Worm (Caenorhabditis elegans) whole organism, late embryonic: ENCODE measurements around the gene tbb-2.

Experiments
- C08G9.2 ChIP-seq: sonication (generic microtip); optimal IDR thresholded peaks from 2 replicates; lab custom pipeline; 2016; ENCODE audit warnings: mild to moderate bottlenecking, missing genetic modification characterization, moderate library complexity, missing compliant biosample characterization
- T23F11.4 ChIP-seq: fragments of 200-800 bp; sonication (Bioruptor generic); optimal IDR thresholded peaks from 2 replicates; lab custom pipeline; 2018; ENCODE audit warnings: mild to moderate bottlenecking, missing genetic modification characterization, missing compliant biosample characterization
- ahr-1 ChIP-seq: sonication (generic microtip); optimal IDR thresholded peaks from 2 replicates; lab custom pipeline; 2016; ENCODE audit warnings: missing genetic modification characterization, missing compliant biosample characterization
- ceh-14 ChIP-seq: sonication (generic microtip); optimal IDR thresholded peaks from 2 replicates; lab custom pipeline; 2016; ENCODE audit warnings: missing genotype, missing genetic modification characterization, missing compliant biosample characterization
- ceh-18 ChIP-seq: sonication (generic microtip); optimal IDR thresholded peaks from 2 replicates; lab custom pipeline; 2016; ENCODE audit warnings: missing genetic modification characterization, missing compliant biosample characterization
- ceh-19 ChIP-seq: fragments of 200-800 bp; sonication (Bioruptor generic); optimal IDR thresholded peaks from 2 replicates; lab custom pipeline; 2018; ENCODE audit warnings: mild to moderate bottlenecking, missing genetic modification characterization, missing compliant biosample characterization
- ceh-22 ChIP-seq: sonication (generic microtip); optimal IDR thresholded peaks from 2 replicates; lab custom pipeline; 2017; ENCODE audit warnings: missing biosample characterization, missing genetic modification characterization
- ceh-24 ChIP-seq: sonication (generic microtip); optimal IDR thresholded peaks from 2 replicates; lab custom pipeline; 2016; ENCODE audit warnings: mild to moderate bottlenecking, missing genetic modification characterization, missing compliant biosample characterization
- ceh-30 ChIP-seq: fragments of 150-350 bp; optimal IDR thresholded peaks from 2 replicates; lab custom pipeline; 2014; ENCODE audit warnings: missing biosample characterization, missing genetic modification characterization
- ceh-34 ChIP-seq: sonication (generic microtip); optimal IDR thresholded peaks from 2 replicates; lab custom pipeline; 2016; ENCODE audit warnings: mild to moderate bottlenecking, missing genetic modification characterization, missing compliant biosample characterization
- ceh-45 ChIP-seq: fragments of 200-800 bp; sonication (Bioruptor generic); IDR thresholded peaks from 2 replicates; pipeline ENCODE4 v1.3.6; 2022; ENCODE audit warnings: missing genetic modification reagents, missing genetic modification characterization, missing compliant biosample characterization
- ceh-48 ChIP-seq: sonication (generic microtip); optimal IDR thresholded peaks from 2 replicates; lab custom pipeline; 2016; ENCODE audit warnings: missing genetic modification characterization, inconsistent platforms, missing compliant biosample characterization
- ceh-6 ChIP-seq: fragments of 200-800 bp; sonication (Bioruptor generic); optimal IDR thresholded peaks from 2 replicates; lab custom pipeline; 2018; ENCODE audit warnings: mild to moderate bottlenecking, missing genetic modification characterization, missing compliant biosample characterization
- ceh-9 ChIP-seq: sonication (generic microtip); optimal IDR thresholded peaks from 2 replicates; lab custom pipeline; 2016; ENCODE audit warnings: mild to moderate bottlenecking, missing genetic modification characterization, inconsistent platforms, missing compliant biosample characterization
- che-1 ChIP-seq: sonication (generic microtip); optimal IDR thresholded peaks from 2 replicates; lab custom pipeline; 2016; ENCODE audit warnings: mild to moderate bottlenecking, missing genetic modification characterization, missing compliant biosample characterization
- dmd-4 ChIP-seq: sonication (generic microtip); optimal IDR thresholded peaks from 2 replicates; lab custom pipeline; 2016; ENCODE audit warnings: borderline replicate concordance, missing genetic modification characterization, missing compliant biosample characterization
- dve-1 ChIP-seq: sonication (generic microtip); optimal IDR thresholded peaks from 2 replicates; lab custom pipeline; 2017; ENCODE audit warnings: antibody characterized with exemption, mild to moderate bottlenecking, missing genetic modification characterization, missing compliant biosample characterization
- elt-4 ChIP-seq: sonication (generic microtip); optimal IDR thresholded peaks from 2 replicates; lab custom pipeline; 2016; ENCODE audit warnings: missing genetic modification characterization, missing compliant biosample characterization
- ets-4 ChIP-seq: sonication (generic microtip); optimal IDR thresholded peaks from 2 replicates; lab custom pipeline; 2016; ENCODE audit warnings: missing genetic modification characterization, missing compliant biosample characterization
- fax-1 ChIP-seq: sonication (generic microtip); optimal IDR thresholded peaks from 2 replicates; lab custom pipeline; 2016; ENCODE audit warnings: missing genotype, missing genetic modification characterization, missing compliant biosample characterization
- hlh-13 ChIP-seq: fragments of 200-800 bp; sonication (Bioruptor generic); optimal IDR thresholded peaks from 2 replicates; lab custom pipeline; 2018; ENCODE audit warnings: mild to moderate bottlenecking, missing genetic modification characterization, missing compliant biosample characterization
- hlh-15 ChIP-seq: sonication (generic microtip); optimal IDR thresholded peaks from 2 replicates; lab custom pipeline; 2016; ENCODE audit warnings: missing genetic modification characterization, missing compliant biosample characterization
- hlh-30 ChIP-seq: sonication (generic microtip); optimal IDR thresholded peaks from 2 replicates; lab custom pipeline; 2017; ENCODE audit warnings: antibody characterized with exemption, missing genetic modification characterization, missing compliant biosample characterization; ENCODE audit not compliant: insufficient read depth
- hlh-8 ChIP-seq: sonication (generic microtip); optimal IDR thresholded peaks from 2 replicates; lab custom pipeline; 2016; ENCODE audit warnings: missing genotype, missing genetic modification characterization, missing compliant biosample characterization
- lim-6 ChIP-seq: sonication (generic microtip); optimal IDR thresholded peaks from 2 replicates; lab custom pipeline; 2016; ENCODE audit warnings: missing genetic modification characterization, missing compliant biosample characterization
- lin-11 ChIP-seq: fragments of 200-800 bp; sonication (Bioruptor generic); optimal IDR thresholded peaks from 2 replicates; lab custom pipeline; 2018; ENCODE audit warnings: mild to moderate bottlenecking, missing genetic modification characterization, missing compliant biosample characterization
- nfya-1 ChIP-seq: sonication (generic microtip); optimal IDR thresholded peaks from 2 replicates; lab custom pipeline; 2017; ENCODE audit warnings: missing genetic modification characterization, mild to moderate bottlenecking, missing compliant biosample characterization, antibody characterized with exemption, moderate library complexity
- nhr-11 ChIP-seq: fragments of 150-350 bp; optimal IDR thresholded peaks from 2 replicates; lab custom pipeline; 2014; ENCODE audit warnings: missing biosample characterization, missing genetic modification characterization
- nhr-232 ChIP-seq: sonication (generic microtip); optimal IDR thresholded peaks from 2 replicates; lab custom pipeline; 2016; ENCODE audit warnings: missing genetic modification characterization, missing compliant biosample characterization
- npax-4 ChIP-seq: sonication (generic microtip); optimal IDR thresholded peaks from 2 replicates; lab custom pipeline; 2016; ENCODE audit warnings: missing genetic modification characterization, missing compliant biosample characterization
- pag-3 ChIP-seq: sonication (generic microtip); optimal IDR thresholded peaks from 2 replicates; lab custom pipeline; 2016; ENCODE audit warnings: missing compliant biosample characterization, missing genetic modification characterization, borderline replicate concordance
- pax-1 ChIP-seq: fragments of 150-350 bp; optimal IDR thresholded peaks from 2 replicates; lab custom pipeline; 2014; ENCODE audit warnings: missing biosample characterization, missing genetic modification characterization
- pha-2 ChIP-seq: sonication (generic microtip); optimal IDR thresholded peaks from 2 replicates; lab custom pipeline; 2017; ENCODE audit warnings: mild to moderate bottlenecking, missing genetic modification characterization, missing compliant biosample characterization
- pha-4 ChIP-seq: fragments of 150-350 bp; optimal IDR thresholded peaks from 2 replicates; lab custom pipeline; 2018; ENCODE audit warnings: missing biosample characterization, missing genetic modification reagents, missing genetic modification characterization
- pqm-1 ChIP-seq: sonication (generic microtip); optimal IDR thresholded peaks from 2 replicates; lab custom pipeline; 2016; ENCODE audit warnings: missing genetic modification characterization, missing compliant biosample characterization
- pros-1 ChIP-seq: fragments of 150-350 bp; optimal IDR thresholded peaks from 2 replicates; lab custom pipeline; 2014; ENCODE audit warnings: missing biosample characterization, missing genetic modification reagents, missing genetic modification characterization
- rnt-1 ChIP-seq: sonication (generic microtip); optimal IDR thresholded peaks from 2 replicates; lab custom pipeline; 2016; ENCODE audit warnings: missing genetic modification characterization, missing compliant biosample characterization
- syd-9 ChIP-seq: sonication (generic microtip); optimal IDR thresholded peaks from 2 replicates; lab custom pipeline; 2016; ENCODE audit warnings: mild to moderate bottlenecking, missing genetic modification characterization, moderate library complexity, missing compliant biosample characterization
- tbx-2 ChIP-seq: sonication (generic microtip); optimal IDR thresholded peaks from 2 replicates; lab custom pipeline; 2016; ENCODE audit warnings: missing genetic modification characterization, missing compliant biosample characterization
- unc-42 ChIP-seq: sonication (generic microtip); optimal IDR thresholded peaks from 2 replicates; lab custom pipeline; 2016; ENCODE audit warnings: missing genotype, missing genetic modification characterization, missing compliant biosample characterization
- unc-55 ChIP-seq: sonication (generic microtip); optimal IDR thresholded peaks from 2 replicates; lab custom pipeline; 2017; ENCODE audit warnings: missing biosample characterization, missing genetic modification reagents, missing genetic modification characterization
- ztf-16 ChIP-seq: sonication (generic microtip); optimal IDR thresholded peaks from 2 replicates; lab custom pipeline; 2017; ENCODE audit warnings: missing genetic modification characterization, missing compliant biosample characterization

Gene tbb-2

DNA sequence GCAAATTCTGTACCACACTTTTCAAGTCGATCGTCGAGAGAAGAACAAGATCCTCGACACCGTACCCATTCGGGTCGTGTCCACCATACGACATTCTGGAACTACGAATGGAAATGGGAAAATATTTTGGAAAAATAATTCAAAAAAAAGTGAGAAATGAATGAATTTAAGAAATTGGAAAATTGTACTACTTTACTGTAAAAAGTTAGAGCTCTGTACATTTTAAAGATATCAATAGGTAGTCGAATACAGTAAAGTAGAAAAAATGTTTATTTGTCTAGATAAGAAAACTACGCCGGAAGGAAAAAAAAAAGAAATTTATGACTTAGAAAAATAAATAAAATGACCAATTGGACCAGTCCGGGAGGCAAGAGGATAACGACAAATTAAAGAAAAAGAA is 19.3 kb upstream of the tbb-2 start, which contains the start of gene hum-5:
hum-5 (minus strand) TSS at position 101 of the 400 bp plus-strand sequence.
- TF ChIP-seq nhr-232 (tag; lab: Kevin White, UChicago): no peak
- no peak for TF ChIP-seq hlh-13 (GFP tag; lab: Kevin White, UChicago)

DNA sequence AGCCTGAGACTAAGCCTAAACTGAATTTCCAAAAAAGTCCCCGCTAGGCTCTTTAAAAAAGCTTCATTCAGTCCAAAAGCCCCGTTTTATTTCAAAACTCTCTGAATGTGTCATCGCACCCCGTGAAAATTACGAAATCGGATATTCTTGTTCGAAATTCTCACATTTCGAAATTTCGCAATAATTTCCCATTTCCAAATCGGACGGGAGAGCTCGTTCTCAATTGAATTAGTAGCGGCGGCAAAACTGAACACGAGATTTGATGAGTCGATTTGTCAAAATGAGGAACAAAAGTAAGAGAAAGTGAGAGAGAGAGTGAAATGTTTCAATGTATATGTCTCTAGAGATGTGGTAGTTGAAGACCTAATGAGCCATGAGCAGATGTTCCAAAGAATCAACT is 17.6 kb upstream of the tbb-2 start:
- TF ChIP-seq hlh-13 (GFP tag; lab: Kevin White, UChicago) (no peak), unc-42 (tag; lab: Kevin White, UChicago) (peak; percentile 70), unc-55 (peak; percentile 37)

DNA sequence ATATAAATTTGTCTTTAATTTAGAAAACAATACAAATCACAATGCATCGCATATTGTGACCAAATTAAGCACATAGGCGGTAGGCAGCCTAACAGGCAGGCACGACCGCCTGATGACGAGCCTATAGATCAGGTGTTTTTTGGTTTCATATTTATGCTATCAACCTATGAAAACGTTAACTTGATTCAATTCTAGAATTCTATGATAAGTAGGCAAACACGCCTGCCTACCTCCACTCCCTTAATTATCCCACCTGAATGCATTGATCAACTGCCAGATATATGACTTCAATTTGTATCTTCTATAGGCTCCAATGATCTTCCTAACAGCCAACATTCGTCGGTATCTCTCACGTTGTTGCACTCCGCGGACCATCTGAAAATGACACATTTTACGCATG is 13.4 kb upstream of the tbb-2 start:
- TF ChIP-seq ceh-19: no peak
- no peak for TF ChIP-seq ceh-24
- no peak for TF ChIP-seq npax-4 (tag; lab: Kevin White, UChicago)
- no peak for TF ChIP-seq ceh-34 (tag; lab: Kevin White, UChicago)
- TF ChIP-seq C08G9.2: no peak
- no peak for TF ChIP-seq elt-4
- no peak for TF ChIP-seq nfya-1
- TF ChIP-seq ceh-30: no peak
- no peak for TF ChIP-seq hlh-8 (tag; lab: Kevin White, UChicago)
- no peak for TF ChIP-seq pqm-1 (tag; lab: Kevin White, UChicago)
- TF ChIP-seq ceh-14 (tag; lab: Kevin White, UChicago): no peak
- TF ChIP-seq pag-3 (tag; lab: Kevin White, UChicago): no peak
- no peak for TF ChIP-seq lim-6
- TF ChIP-seq ceh-9 (tag; lab: Kevin White, UChicago): no peak
- TF ChIP-seq ceh-18 (tag; lab: Kevin White, UChicago): no peak
- no peak for TF ChIP-seq unc-55
- TF ChIP-seq, all 69 proteins: peak for 0

DNA sequence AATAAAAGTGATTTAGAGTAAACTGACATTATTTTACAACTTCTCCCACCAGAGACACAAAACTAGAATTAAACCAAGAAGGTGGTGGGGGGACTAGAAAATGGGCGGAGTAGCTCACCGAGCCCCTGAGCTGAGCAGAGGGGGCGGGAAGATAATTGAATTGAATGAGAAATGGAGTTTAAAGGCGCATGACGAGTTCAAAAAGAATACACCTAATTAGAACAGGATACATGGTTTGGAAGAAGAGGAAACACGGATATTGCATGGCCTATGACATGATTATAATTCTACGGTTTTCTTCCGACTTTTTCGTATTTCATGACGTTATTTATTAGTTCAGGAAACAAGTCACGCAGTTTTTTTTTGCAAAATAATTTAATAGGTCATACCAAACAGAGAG is 10.6 kb upstream of the tbb-2 start, which contains the start of gene T02C12.5:
T02C12.5 (minus strand) TSS at position 101 of the 400 bp plus-strand sequence.
- peak; percentile 90 for TF ChIP-seq unc-42 (tag; lab: Kevin White, UChicago)
- TF ChIP-seq T23F11.4 (GFP tag; lab: Kevin White, UChicago): no peak

DNA sequence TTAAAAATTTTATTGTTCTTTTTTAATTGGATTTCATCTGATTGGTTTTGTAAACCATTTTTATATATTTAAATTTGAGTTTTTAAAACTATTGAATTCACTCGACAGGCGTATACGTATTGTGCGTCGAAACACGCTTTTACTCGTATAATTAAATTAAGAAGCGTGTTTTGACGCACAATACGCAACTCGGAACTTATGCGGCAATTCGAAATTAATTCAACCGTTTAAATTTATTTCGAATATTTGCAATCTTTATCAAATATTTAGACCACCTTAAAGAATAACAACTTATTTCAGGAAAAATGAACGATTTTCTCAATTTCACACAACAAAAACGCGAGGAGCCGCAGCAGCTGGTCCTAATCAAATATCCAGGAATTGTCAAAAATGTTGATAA is 4.4 kb upstream of the tbb-2 start, which contains the start of gene tftc-5:
tftc-5 (plus strand) TSS at position 301 of the 400 bp plus-strand sequence.
- TF ChIP-seq lim-6: no peak
- no peak for TF ChIP-seq ceh-48 (tag; lab: Kevin White, UChicago)
- TF ChIP-seq nhr-232 (tag; lab: Kevin White, UChicago): no peak
- TF ChIP-seq pros-1 (tag; lab: Kevin White, UChicago): no peak
- TF ChIP-seq T23F11.4 (GFP tag; lab: Kevin White, UChicago): no peak
- no peak for TF ChIP-seq ceh-6 (GFP tag; lab: Kevin White, UChicago)
- TF ChIP-seq pax-1 (tag; lab: Kevin White, UChicago): no peak
- no peak for TF ChIP-seq tbx-2 (tag; lab: Kevin White, UChicago)
- no peak for TF ChIP-seq che-1 (tag; lab: Kevin White, UChicago)
- no peak for TF ChIP-seq nhr-11 (tag; lab: Kevin White, UChicago)
- no peak for TF ChIP-seq pha-4
- no peak for TF ChIP-seq npax-4 (tag; lab: Kevin White, UChicago)
- TF ChIP-seq, all 69 proteins: peak for 0

DNA sequence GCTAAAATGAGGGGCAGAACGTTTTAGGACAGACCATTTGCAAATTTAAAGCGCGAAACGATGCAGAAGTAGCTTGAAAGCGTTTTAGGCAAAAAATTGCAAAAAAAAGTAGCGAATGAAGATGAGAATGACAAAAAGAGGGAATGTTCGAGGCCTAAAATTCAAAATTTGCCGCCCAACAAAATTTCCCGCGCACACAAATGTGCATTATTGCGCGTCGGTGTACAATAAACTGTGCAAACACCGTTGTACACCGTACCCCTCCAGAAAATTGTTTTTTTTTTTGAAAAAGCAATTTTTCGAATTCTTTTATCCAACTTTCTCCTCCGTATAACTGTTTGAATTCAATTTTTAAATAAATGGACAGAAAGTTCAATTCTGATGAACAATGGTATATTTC is 2.4 kb upstream of the tbb-2 start, which contains the start of gene snpc-3.4:
snpc-3.4 (plus strand) TSS at position 237 of the 400 bp plus-strand sequence.
- TF ChIP-seq npax-4 (tag; lab: Kevin White, UChicago): no peak
- peak; percentile 8 for TF ChIP-seq dve-1
- TF ChIP-seq ceh-19: no peak
- no peak for TF ChIP-seq ahr-1 (tag; lab: Kevin White, UChicago)
- TF ChIP-seq pha-4: no peak
- TF ChIP-seq ets-4: no peak
- TF ChIP-seq dmd-4 (tag; lab: Kevin White, UChicago): no peak
- no peak for TF ChIP-seq syd-9 (tag; lab: Kevin White, UChicago)
- no peak for TF ChIP-seq hlh-30 (tag; lab: Kevin White, UChicago)
- no peak for TF ChIP-seq ceh-34 (tag; lab: Kevin White, UChicago)
- peak; percentile 25 for TF ChIP-seq ceh-18 (tag; lab: Kevin White, UChicago)
- no peak for TF ChIP-seq fax-1 (tag; lab: Kevin White, UChicago)
- no peak for TF ChIP-seq ceh-22 (tag; lab: Kevin White, UChicago)
- no peak for TF ChIP-seq lin-11
- TF ChIP-seq pha-2 (tag; lab: Kevin White, UChicago): no peak
- no peak for TF ChIP-seq ceh-45 (GFP tag; lab: Robert Waterston, UW)
- peak; percentile 73 for TF ChIP-seq nfya-1
- no peak for TF ChIP-seq C08G9.2
- TF ChIP-seq hlh-15 (tag; lab: Kevin White, UChicago): no peak
- TF ChIP-seq hlh-8 (tag; lab: Kevin White, UChicago): no peak
- peak; percentile 45 for TF ChIP-seq unc-42 (tag; lab: Kevin White, UChicago)
- peak; percentile 23 for TF ChIP-seq rnt-1 (tag; lab: Kevin White, UChicago)
- peak; percentile 31 for TF ChIP-seq ztf-16 (tag; lab: Kevin White, UChicago)
